Worm (Caenorhabditis elegans): ENCODE data around the gene K07F5.7.

Gene K07F5.7

DNA sequence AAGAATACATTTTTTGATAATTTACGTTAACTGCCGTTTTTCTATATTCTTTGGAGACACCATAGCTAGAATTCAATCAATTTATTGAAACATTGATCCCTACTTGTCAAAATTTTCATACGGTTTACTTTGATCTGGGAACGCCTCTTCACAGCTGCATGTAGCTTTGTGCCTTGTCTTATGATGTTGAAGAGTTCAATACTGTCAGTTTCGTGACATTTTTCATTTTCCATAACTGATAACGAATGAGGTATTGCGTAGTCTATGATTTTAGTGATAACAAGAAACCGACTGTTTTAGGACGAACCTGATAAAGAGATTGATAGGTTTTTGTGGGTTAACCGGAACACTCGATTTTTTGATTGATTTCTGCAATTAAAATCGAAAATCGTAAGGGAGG is 46.6 kb downstream of the K07F5.7 start:
- TF ChIP-seq skn-1 (tag; optimal IDR thresholded peaks at IDR 0.05) = no peak
- TF ChIP-seq nhr-25 (tag; optimal IDR thresholded peaks at IDR 0.05) = no peak
- TF ChIP-seq sma-3 (GFP tag; optimal IDR thresholded peaks at IDR 0.05) = peak; percentile 24
- no peak for TF ChIP-seq nhr-21 (tag; optimal IDR thresholded peaks at IDR 0.05)
- peak; percentile 25 for TF ChIP-seq F13H6.1 (tag; optimal IDR thresholded peaks at IDR 0.05)
- peak; percentile 34 for TF ChIP-seq blmp-1 (tag; optimal IDR thresholded peaks at IDR 0.05; ENCODE audit: insufficient read depth)
- peak; percentile 21 for TF ChIP-seq nhr-129 (tag; optimal IDR thresholded peaks at IDR 0.05)
- peak; percentile 78 for TF ChIP-seq crh-2 (tag; optimal IDR thresholded peaks at IDR 0.05)
- TF ChIP-seq nhr-23 (tag; optimal IDR thresholded peaks at IDR 0.05) = no peak
- TF ChIP-seq ztf-11 (tag; optimal IDR thresholded peaks at IDR 0.05) = no peak
- peak; percentile 91 for TF ChIP-seq fos-1 (tag; optimal IDR thresholded peaks at IDR 0.05)
- peak; percentile 83 for TF ChIP-seq sma-9 (GFP tag; optimal IDR thresholded peaks at IDR 0.05)
- TF ChIP-seq sma-9 (tag; optimal IDR thresholded peaks at IDR 0.05) = no peak
- no peak for TF ChIP-seq lsy-2 (tag; optimal IDR thresholded peaks at IDR 0.05)
- no peak for TF ChIP-seq peb-1 (tag; optimal IDR thresholded peaks at IDR 0.05)
- TF ChIP-seq gmeb-1 (tag; optimal IDR thresholded peaks at IDR 0.05) = peak; percentile 48
- TF ChIP-seq C34F6.9 (tag; optimal IDR thresholded peaks at IDR 0.05) = no peak

DNA sequence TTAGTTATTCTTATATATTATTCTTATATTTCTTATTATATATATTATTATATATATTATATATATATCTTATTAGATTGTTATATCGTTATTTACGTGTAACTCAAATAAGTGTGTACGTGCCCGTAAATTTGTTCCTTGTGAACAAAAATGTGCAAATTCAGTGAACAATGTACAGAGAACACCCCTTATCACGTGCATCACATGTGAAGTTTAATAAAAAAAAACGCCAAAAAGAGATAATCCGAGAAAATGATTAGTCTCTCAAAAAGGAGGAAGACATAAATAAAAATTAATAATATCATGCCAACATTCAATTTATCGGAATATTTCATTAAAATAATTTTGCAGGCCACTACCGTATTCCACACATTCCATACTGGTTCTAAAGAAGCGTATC is 48.3 kb downstream of the K07F5.7 start:
- no peak for TF ChIP-seq elt-1 (tag; optimal IDR thresholded peaks at IDR 0.05)
- TF ChIP-seq sma-9 (GFP tag; optimal IDR thresholded peaks at IDR 0.05) = peak; percentile 14
- TF ChIP-seq sma-9 (tag; optimal IDR thresholded peaks at IDR 0.05) = no peak
- no peak for TF ChIP-seq ceh-82 (tag; optimal IDR thresholded peaks at IDR 0.05)
- TF ChIP-seq alr-1 (tag; optimal IDR thresholded peaks at IDR 0.05) = no peak
- no peak for TF ChIP-seq ztf-1 (GFP tag; conservative IDR thresholded peaks at IDR 0.05)
- no peak for TF ChIP-seq mbf-1 (tag; optimal IDR thresholded peaks at IDR 0.05)

DNA sequence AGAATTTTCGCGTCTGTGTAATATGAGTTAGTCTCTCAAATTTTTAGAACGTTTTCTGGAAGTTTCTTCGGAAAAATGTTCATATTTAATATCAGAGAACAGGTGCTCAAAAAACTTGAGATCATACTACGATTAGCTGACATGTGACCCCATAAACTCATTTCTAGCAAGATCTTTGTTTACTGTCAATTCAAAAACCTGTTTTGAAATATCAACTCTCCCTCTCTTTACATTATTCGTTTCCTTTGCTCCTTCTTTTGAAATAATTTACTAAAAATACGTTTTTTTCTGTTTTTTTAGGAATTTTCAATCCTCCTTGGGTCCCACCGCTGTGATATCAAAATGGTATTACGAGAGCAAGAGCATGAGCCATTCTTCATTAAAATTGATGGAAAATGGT is 48.8 kb downstream of the K07F5.7 start, which contains the start of gene fat-4:
fat-4 (plus strand) TSS at position 301 of the 400 bp plus-strand sequence.
- TF ChIP-seq peb-1 (tag; optimal IDR thresholded peaks at IDR 0.05) (no peak), F13H6.1 (tag; optimal IDR thresholded peaks at IDR 0.05) (no peak), fos-1 (tag; optimal IDR thresholded peaks at IDR 0.05) (no peak), sem-4 (tag; optimal IDR thresholded peaks at IDR 0.05) (no peak), lin-13 (GFP tag; optimal IDR thresholded peaks at IDR 0.05) (no peak), elt-1 (tag; optimal IDR thresholded peaks at IDR 0.05) (no peak), ZK546.5 (tag; optimal IDR thresholded peaks at IDR 0.05) (no peak), lsy-2 (tag; optimal IDR thresholded peaks at IDR 0.05) (no peak), elt-3 (tag; optimal IDR thresholded peaks at IDR 0.05) (no peak), R02D3.7 (tag; optimal IDR thresholded peaks at IDR 0.05) (no peak), ztf-11 (tag; optimal IDR thresholded peaks at IDR 0.05) (no peak), ztf-1 (GFP tag; conservative IDR thresholded peaks at IDR 0.05) (no peak), ama-1 (optimal IDR thresholded peaks at IDR 0.05) (no peak), mdl-1 (tag; optimal IDR thresholded peaks at IDR 0.05) (no peak)

DNA sequence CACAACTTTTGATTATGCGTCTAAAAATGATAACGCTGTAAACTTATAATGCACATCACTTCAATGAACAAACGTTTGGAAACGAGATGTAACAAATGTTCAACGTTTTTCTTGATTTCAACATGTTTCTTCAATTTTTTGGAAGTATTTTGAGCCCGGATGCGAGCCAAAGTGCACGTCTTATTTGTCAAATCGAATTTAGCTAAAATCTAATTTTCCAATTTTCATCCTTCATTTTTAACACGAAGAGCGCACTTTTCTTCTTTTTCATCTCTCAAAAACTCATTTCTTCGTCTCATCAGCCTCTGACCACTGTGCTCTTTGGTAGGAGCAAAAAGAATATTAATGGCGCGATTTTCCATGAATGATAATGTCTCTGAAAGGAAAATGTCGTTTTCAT is 49.7 kb downstream of the K07F5.7 start:
- TF ChIP-seq nhr-237 (tag; optimal IDR thresholded peaks at IDR 0.05) (no peak), blmp-1 (tag; optimal IDR thresholded peaks at IDR 0.05; ENCODE audit: insufficient read depth) (no peak), egl-27 (tag; optimal IDR thresholded peaks at IDR 0.05) (no peak), C34F6.9 (tag; optimal IDR thresholded peaks at IDR 0.05) (peak; percentile 17), sma-9 (GFP tag; optimal IDR thresholded peaks at IDR 0.05) (peak; percentile 17), sma-9 (tag; optimal IDR thresholded peaks at IDR 0.05) (no peak), nhr-21 (tag; optimal IDR thresholded peaks at IDR 0.05) (no peak)
